Fruit fly (Drosophila melanogaster): ENCODE data around the gene CG15528.

CG15528 gene

DNA sequence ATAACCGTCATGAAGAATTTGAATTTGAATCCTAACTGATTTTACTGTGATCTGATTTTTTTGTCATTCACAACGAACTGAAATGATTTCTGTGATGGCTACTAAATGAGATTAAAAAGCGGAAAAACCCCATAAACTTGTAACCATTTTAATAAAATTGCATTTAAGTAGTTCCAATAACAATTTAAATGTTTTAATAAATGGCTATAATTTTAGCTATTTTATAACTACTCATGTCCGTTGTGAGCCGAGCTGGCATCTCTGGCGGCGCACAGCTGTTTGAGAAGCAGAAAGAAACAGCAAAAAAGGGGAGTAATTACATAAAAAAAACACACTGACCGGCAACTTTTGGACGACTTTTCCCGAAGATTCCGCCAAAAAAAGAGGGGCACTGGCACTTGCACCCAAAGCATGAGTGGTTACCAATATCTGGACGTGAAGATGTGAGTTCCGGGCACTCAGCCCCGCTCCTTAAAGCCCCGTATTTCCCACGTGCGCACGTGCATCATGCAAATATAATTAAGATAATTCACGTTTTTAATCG, 4.8 kb upstream of the CG15528 start, which contains the start of the genes CG7950 and Rpp14a:
TSS of gene CG7950 (plus strand) at position 268 of the 544 bp plus-strand sequence.
TSS of gene Rpp14a (plus strand) at position 268 of the 544 bp plus-strand sequence.
- TF ChIP-seq dmrt93B (GFP tag; optimal IDR thresholded peaks at IDR 0.05): peak; percentile 52
- TF ChIP-seq Myc (optimal IDR thresholded peaks at IDR 0.05): peak; percentile 94
- no peak for TF ChIP-seq N (GFP tag; optimal IDR thresholded peaks at IDR 0.05)
- TF ChIP-seq Abd-B (GFP tag; optimal IDR thresholded peaks at IDR 0.05): no peak
- TF ChIP-seq CG9705 (GFP tag; optimal IDR thresholded peaks at IDR 0.05): peak; percentile 77
- peak; percentile 72 for TF ChIP-seq Hr83 (GFP tag; optimal IDR thresholded peaks at IDR 0.05; ENCODE audit: poor library complexity, severe bottlenecking)
- peak; percentile 91 for TF ChIP-seq h (GFP tag; optimal IDR thresholded peaks at IDR 0.05)
- TF ChIP-seq pan (optimal IDR thresholded peaks at IDR 0.05): no peak
- peak; percentile 91 for TF ChIP-seq ey (GFP tag; optimal IDR thresholded peaks at IDR 0.05)
- peak; percentile 89 for TF ChIP-seq HLH106 (tag; optimal IDR thresholded peaks at IDR 0.05)
- peak; percentile 65 for TF ChIP-seq GATAd (GFP tag; optimal IDR thresholded peaks at IDR 0.05)
- no peak for TF ChIP-seq lola (GFP tag; optimal IDR thresholded peaks at IDR 0.05)
- TF ChIP-seq Dfd (GFP tag; optimal IDR thresholded peaks at IDR 0.05): no peak
- TF ChIP-seq psq (GFP tag; optimal IDR thresholded peaks at IDR 0.05): peak; percentile 80
- no peak for TF ChIP-seq usp (GFP tag; optimal IDR thresholded peaks at IDR 0.05)
- no peak for TF ChIP-seq jim (GFP tag; optimal IDR thresholded peaks at IDR 0.05)
- peak; percentile 81 for TF ChIP-seq woc (GFP tag; optimal IDR thresholded peaks at IDR 0.05)
- TF ChIP-seq fru (GFP tag; optimal IDR thresholded peaks at IDR 0.05): peak; percentile 85
- TF ChIP-seq Rel (GFP tag; optimal IDR thresholded peaks at IDR 0.05): no peak
- peak; percentile 86 for TF ChIP-seq Rel (tag; optimal IDR thresholded peaks at IDR 0.05)
- TF ChIP-seq Jra (GFP tag; optimal IDR thresholded peaks at IDR 0.05): peak; percentile 85
- TF ChIP-seq Hr78 (GFP tag; optimal IDR thresholded peaks at IDR 0.05): no peak
- no peak for TF ChIP-seq tai (GFP tag; optimal IDR thresholded peaks at IDR 0.05)
- peak; percentile 17 for TF ChIP-seq Mio (GFP tag; optimal IDR thresholded peaks at IDR 0.05)
- peak; percentile 62 for TF ChIP-seq sage (GFP tag; optimal IDR thresholded peaks at IDR 0.05)
- peak; percentile 52 for TF ChIP-seq CG32264 (GFP tag; optimal IDR thresholded peaks at IDR 0.05)
- TF ChIP-seq CrebA (GFP tag; optimal IDR thresholded peaks at IDR 0.05; ENCODE audit: borderline replicate concordance): no peak
- TF ChIP-seq OdsH (GFP tag; optimal IDR thresholded peaks at IDR 0.05): peak; percentile 81
- no peak for TF ChIP-seq brk (GFP tag; optimal IDR thresholded peaks at IDR 0.05)
- TF ChIP-seq Dif (GFP tag; optimal IDR thresholded peaks at IDR 0.05; ENCODE audit: partially characterized antibody): no peak
- TF ChIP-seq Sp1 (GFP tag; optimal IDR thresholded peaks at IDR 0.05): peak; percentile 82
- TF ChIP-seq foxo (GFP tag; optimal IDR thresholded peaks at IDR 0.05): peak in 1 of 2 experiments; percentile 88
- no peak for TF ChIP-seq Vsx2 (GFP tag; optimal IDR thresholded peaks at IDR 0.05; ENCODE audit: partially characterized antibody)
- TF ChIP-seq dl (GFP tag; optimal IDR thresholded peaks at IDR 0.05; ENCODE audit: insufficient read depth in 1 of 2, partially characterized antibody in 2 of 2): no peak
- TF ChIP-seq rgr (GFP tag; optimal IDR thresholded peaks at IDR 0.05): peak; percentile 93
- TF ChIP-seq dsf (GFP tag; optimal IDR thresholded peaks at IDR 0.05; ENCODE audit: borderline replicate concordance): peak; percentile 69
- TF ChIP-seq Hnf4 (GFP tag; optimal IDR thresholded peaks at IDR 0.05): no peak
- peak; percentile 43 for TF ChIP-seq sv (GFP tag; optimal IDR thresholded peaks at IDR 0.05)
- peak; percentile 87 for TF ChIP-seq br (GFP tag; optimal IDR thresholded peaks at IDR 0.05)

DNA sequence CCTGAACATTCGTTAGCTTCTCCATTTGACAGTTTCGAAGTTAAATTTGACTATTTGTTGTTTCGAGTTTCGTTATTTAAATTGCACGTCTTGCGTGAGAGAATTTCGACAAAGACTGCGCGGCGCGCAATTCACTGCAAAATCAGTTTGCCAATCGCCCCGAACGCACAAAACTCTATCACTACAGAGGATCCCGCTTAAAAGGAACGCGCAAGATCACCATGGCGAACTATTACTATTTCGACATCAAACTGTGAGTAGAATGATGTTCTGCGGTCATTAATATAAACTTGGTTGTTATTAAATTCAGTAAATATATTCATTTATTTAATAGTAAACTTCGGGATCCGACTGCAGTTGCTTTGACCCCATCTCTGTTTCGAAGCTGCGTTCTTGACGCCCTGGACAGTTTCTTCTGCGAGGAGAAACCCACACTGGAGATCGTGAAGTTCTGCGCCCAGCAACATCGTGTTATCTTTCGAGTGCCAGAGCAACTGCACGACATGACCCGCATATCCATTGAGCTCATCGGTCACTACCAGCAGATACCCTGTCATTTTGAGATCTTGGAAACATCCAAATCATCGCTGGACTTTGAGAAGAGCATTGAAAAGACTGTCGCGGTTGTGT, 4.1 kb upstream of the CG15528 start, which contains the start of the genes Rpp14b and spn-A:
TSS of gene Rpp14b (plus strand) at position 43 of the 630 bp plus-strand sequence.
TSS of gene spn-A (minus strand) at position 123 of the 630 bp plus-strand sequence.
- TF ChIP-seq dsf (GFP tag; optimal IDR thresholded peaks at IDR 0.05; ENCODE audit: borderline replicate concordance): no peak
- TF ChIP-seq Hr83 (GFP tag; optimal IDR thresholded peaks at IDR 0.05; ENCODE audit: poor library complexity, severe bottlenecking): peak; percentile 21
- peak in 1 of 2 experiments; percentile 43 for TF ChIP-seq foxo (GFP tag; optimal IDR thresholded peaks at IDR 0.05)
- TF ChIP-seq CrebA (GFP tag; optimal IDR thresholded peaks at IDR 0.05; ENCODE audit: borderline replicate concordance): no peak
- TF ChIP-seq sv (GFP tag; optimal IDR thresholded peaks at IDR 0.05): no peak
- no peak for TF ChIP-seq Abd-B (GFP tag; optimal IDR thresholded peaks at IDR 0.05)
- TF ChIP-seq woc (GFP tag; optimal IDR thresholded peaks at IDR 0.05): peak; percentile 47
- peak; percentile 53 for TF ChIP-seq rgr (GFP tag; optimal IDR thresholded peaks at IDR 0.05)
- peak; percentile 18 for TF ChIP-seq h (GFP tag; optimal IDR thresholded peaks at IDR 0.05)
- TF ChIP-seq br (GFP tag; optimal IDR thresholded peaks at IDR 0.05): peak; percentile 30
- TF ChIP-seq OdsH (GFP tag; optimal IDR thresholded peaks at IDR 0.05): peak; percentile 4
- peak; percentile 39 for TF ChIP-seq HLH106 (tag; optimal IDR thresholded peaks at IDR 0.05)
- TF ChIP-seq Mio (GFP tag; optimal IDR thresholded peaks at IDR 0.05): no peak
- peak; percentile 19 for TF ChIP-seq ey (GFP tag; optimal IDR thresholded peaks at IDR 0.05)
- peak; percentile 13 for TF ChIP-seq Sp1 (GFP tag; optimal IDR thresholded peaks at IDR 0.05)

Data from whole organism, wandering third instar larva.